Fruit fly (Drosophila melanogaster) whole organism, embryonic: ENCODE measurements around the gene CG6231.

Experiments used
- BtbVII ChIP-seq: fragments of 200-800 bp; sonication (Bioruptor generic); optimal IDR thresholded peaks from 3 replicates; lab custom pipeline; 2017; ENCODE audit warnings: missing biosample characterization, mild to moderate bottlenecking, missing genetic modification characterization
- CG10209 ChIP-seq: fragments of 200-800 bp; sonication (Bioruptor generic); optimal IDR thresholded peaks from 3 replicates; lab custom pipeline; 2017; ENCODE audit warnings: missing biosample characterization, mild to moderate bottlenecking, missing genetic modification characterization, missing genetic modification reagents
- CG10321 ChIP-seq: fragments of 200-800 bp; sonication (Bioruptor generic); IDR thresholded peaks from 2 replicates; pipeline ENCODE4 v1.3.6; 2022; ENCODE audit warnings: missing biosample characterization, missing genetic modification characterization
- CG10366 ChIP-seq: fragments of 200-800 bp; sonication (Bioruptor generic); IDR thresholded peaks from 2 replicates; pipeline ENCODE4 v1.3.6; 2022; ENCODE audit warnings: missing biosample characterization, missing genetic modification characterization
- CG11504 ChIP-seq: fragments of 200-800 bp; sonication (Bioruptor generic); optimal IDR thresholded peaks from 3 replicates; lab custom pipeline; 2019; ENCODE audit warnings: missing biosample characterization, mild to moderate bottlenecking, missing genetic modification characterization, moderate library complexity
- CG12942 ChIP-seq: fragments of 200-800 bp; sonication (Bioruptor generic); optimal IDR thresholded peaks from 3 replicates; lab custom pipeline; 2016; ENCODE audit warnings: missing biosample characterization, missing genetic modification characterization
- CG13424 ChIP-seq: fragments of 200-800 bp; sonication (Bioruptor generic); optimal IDR thresholded peaks from 2 replicates; lab custom pipeline; 2019; ENCODE audit warnings: missing biosample characterization, mild to moderate bottlenecking, missing genetic modification characterization, moderate library complexity
- CG14014 ChIP-seq: fragments of 200-800 bp; sonication (Bioruptor generic); IDR thresholded peaks from 2 replicates; pipeline ENCODE4 v1.3.6; 2022; ENCODE audit warnings: missing biosample characterization, missing genetic modification characterization
- CG17829 ChIP-seq: fragments of 200-800 bp; optimal IDR thresholded peaks from 2 replicates; lab custom pipeline; 2019; ENCODE audit warnings: missing biosample characterization, mild to moderate bottlenecking, missing genetic modification characterization, moderate library complexity
- CG2199 ChIP-seq: fragments of 200-800 bp; sonication (Bioruptor generic); IDR thresholded peaks from 3 replicates; pipeline ENCODE4 v1.3.6; 2022; ENCODE audit warnings: missing biosample characterization, missing genetic modification characterization
- CG31224 ChIP-seq: fragments of 200-800 bp; sonication (Bioruptor generic); IDR thresholded peaks from 2 replicates; pipeline ENCODE4 v1.3.6; 2022; ENCODE audit warnings: missing biosample characterization, missing genetic modification characterization
- CG3281 ChIP-seq: fragments of 200-800 bp; sonication (Bioruptor generic); optimal IDR thresholded peaks from 3 replicates; lab custom pipeline; 2017; ENCODE audit warnings: missing biosample characterization, mild to moderate bottlenecking, missing genetic modification characterization
- CG33557 ChIP-seq: fragments of 200-800 bp; sonication (Bioruptor generic); optimal IDR thresholded peaks from 2 replicates; lab custom pipeline; 2019; ENCODE audit warnings: missing biosample characterization, mild to moderate bottlenecking, missing genetic modification characterization, moderate library complexity
- CG3407 ChIP-seq: fragments of 200-800 bp; sonication (Bioruptor generic); optimal IDR thresholded peaks from 2 replicates; lab custom pipeline; 2018; ENCODE audit warnings: missing biosample characterization, mild to moderate bottlenecking, missing genetic modification characterization
- CG42726 ChIP-seq: fragments of 200-800 bp; sonication (Bioruptor generic); IDR thresholded peaks from 2 replicates; pipeline ENCODE4 v1.3.6; 2022; ENCODE audit warnings: missing biosample characterization, missing genetic modification characterization; ENCODE audit not compliant: partially characterized antibody
- CG7963 ChIP-seq: fragments of 200-800 bp; sonication (Bioruptor generic); IDR thresholded peaks from 3 replicates; pipeline ENCODE4 v1.3.6; 2022; ENCODE audit warnings: missing biosample characterization, missing genetic modification characterization; ENCODE audit not compliant: partially characterized antibody
- CG8290 ChIP-seq, 3 experiments: fragments of 200-800 bp; sonication (Bioruptor generic); optimal IDR thresholded peaks; 2 replicates each; lab custom pipeline; 2016 to 2019; ENCODE audit warnings: missing biosample characterization in 3 of 3, missing genetic modification characterization in 3 of 3, mild to moderate bottlenecking in 2 of 3, moderate library complexity in 1 of 3
- CG9727 ChIP-seq: fragments of 200-800 bp; sonication (Bioruptor generic); optimal IDR thresholded peaks from 3 replicates; lab custom pipeline; 2017; ENCODE audit warnings: missing biosample characterization, mild to moderate bottlenecking, missing genetic modification characterization
- CHES-1-like ChIP-seq: fragments of 200-800 bp; sonication (Bioruptor generic); optimal IDR thresholded peaks from 2 replicates; lab custom pipeline; 2016; ENCODE audit warnings: missing biosample characterization, missing genetic modification characterization
- Doc3 ChIP-seq: fragments of 200-800 bp; sonication (Bioruptor generic); IDR thresholded peaks from 3 replicates; pipeline ENCODE4 v1.3.6; 2022; ENCODE audit warnings: missing biosample characterization, missing genetic modification characterization; ENCODE audit not compliant: partially characterized antibody
- HHEX ChIP-seq: fragments of 200-800 bp; sonication (Bioruptor generic); optimal IDR thresholded peaks from 3 replicates; lab custom pipeline; 2017; ENCODE audit warnings: missing biosample characterization, mild to moderate bottlenecking, missing genetic modification characterization, missing genetic modification reagents
- HLH4C ChIP-seq: fragments of 200-800 bp; sonication (Bioruptor generic); IDR thresholded peaks from 3 replicates; pipeline ENCODE4 v1.3.6; 2022; ENCODE audit warnings: missing biosample characterization, missing genetic modification characterization; ENCODE audit not compliant: partially characterized antibody
- HLH54F ChIP-seq: fragments of 200-800 bp; sonication (Bioruptor generic); optimal IDR thresholded peaks from 3 replicates; lab custom pipeline; 2016; ENCODE audit warnings: missing biosample characterization, missing genetic modification characterization
- NC2β ChIP-seq: fragments of 200-800 bp; sonication (Bioruptor generic); optimal IDR thresholded peaks from 2 replicates; lab custom pipeline; 2016; ENCODE audit warnings: missing biosample characterization, missing genetic modification characterization
- Six4 ChIP-seq: fragments of 200-800 bp; sonication (Bioruptor generic); optimal IDR thresholded peaks from 2 replicates; lab custom pipeline; 2016; ENCODE audit warnings: missing biosample characterization, missing genetic modification characterization
- ab ChIP-seq: fragments of 200-800 bp; sonication (Bioruptor generic); optimal IDR thresholded peaks from 2 replicates; lab custom pipeline; 2016; ENCODE audit warnings: missing biosample characterization, missing genetic modification characterization
- br ChIP-seq: fragments of >200 bp; optimal IDR thresholded peaks from 2 replicates; lab custom pipeline; 2017
- bsh ChIP-seq, 2 experiments: fragments of 200-800 bp; sonication (Bioruptor generic); optimal IDR thresholded peaks; 2 replicates each; lab custom pipeline; 2017 to 2018; ENCODE audit warnings: mild to moderate bottlenecking in 2 of 2, missing biosample characterization in 2 of 2, missing genetic modification characterization in 2 of 2, moderate library complexity in 1 of 2
- btn ChIP-seq: fragments of 200-800 bp; sonication (Bioruptor generic); optimal IDR thresholded peaks from 2 replicates; lab custom pipeline; 2016; ENCODE audit warnings: missing biosample characterization, missing genetic modification characterization
- cas ChIP-seq: fragments of 200-800 bp; sonication (Bioruptor generic); IDR thresholded peaks from 2 replicates; pipeline ENCODE4 v1.3.6; 2022; ENCODE audit warnings: missing biosample characterization, missing genetic modification characterization
- fu2 ChIP-seq: fragments of 200-800 bp; sonication (Bioruptor generic); optimal IDR thresholded peaks from 2 replicates; lab custom pipeline; 2016; ENCODE audit warnings: missing biosample characterization, missing genetic modification characterization
- grau ChIP-seq: fragments of 200-800 bp; optimal IDR thresholded peaks from 3 replicates; lab custom pipeline; 2019; ENCODE audit warnings: missing biosample characterization, mild to moderate bottlenecking, missing genetic modification characterization, moderate library complexity
- gro ChIP-seq: fragments of 200-800 bp; sonication (Bioruptor generic); optimal IDR thresholded peaks from 2 replicates; lab custom pipeline; 2016; ENCODE audit warnings: missing biosample characterization, missing genetic modification characterization
- gsb ChIP-seq: fragments of 200-800 bp; sonication (Bioruptor generic); IDR thresholded peaks from 2 replicates; pipeline ENCODE4 v1.3.6; 2022; ENCODE audit warnings: missing biosample characterization, missing genetic modification characterization
- gsb-n ChIP-seq: fragments of 200-800 bp; sonication (Bioruptor generic); optimal IDR thresholded peaks from 3 replicates; lab custom pipeline; 2018; ENCODE audit warnings: missing biosample characterization, mild to moderate bottlenecking, missing genetic modification characterization
- ham ChIP-seq: fragments of 200-800 bp; sonication (Bioruptor generic); IDR thresholded peaks from 2 replicates; pipeline ENCODE4 v1.3.6; 2022; ENCODE audit warnings: missing biosample characterization, missing genetic modification characterization
- kah ChIP-seq: fragments of 200-800 bp; sonication (Bioruptor generic); optimal IDR thresholded peaks from 2 replicates; lab custom pipeline; 2018; ENCODE audit warnings: missing biosample characterization, mild to moderate bottlenecking, missing genetic modification characterization
- lov ChIP-seq, 2 experiments: fragments of 200-800 bp in 1 of 2; fragments of >200 bp in 1 of 2; sonication (Bioruptor generic) in 1 of 2; IDR thresholded peaks in 1 of 2; optimal IDR thresholded peaks in 1 of 2; 2 replicates in 1 of 2; 3 replicates in 1 of 2; pipeline versions ENCODE4 v1.3.6 to Lab custom; 2017 to 2022; ENCODE audit warnings: missing biosample characterization in 1 of 2, missing genetic modification characterization in 1 of 2
- maf-S ChIP-seq: fragments of 200-800 bp; sonication (Bioruptor generic); optimal IDR thresholded peaks from 2 replicates; lab custom pipeline; 2016; ENCODE audit warnings: missing biosample characterization, missing genetic modification characterization
- mirr ChIP-seq: fragments of 200-800 bp; sonication (Bioruptor generic); optimal IDR thresholded peaks from 3 replicates; lab custom pipeline; 2018; ENCODE audit warnings: missing biosample characterization, mild to moderate bottlenecking, missing genetic modification characterization
- pb ChIP-seq: fragments of 200-800 bp; sonication (Bioruptor generic); optimal IDR thresholded peaks from 3 replicates; lab custom pipeline; 2016; ENCODE audit warnings: missing biosample characterization, missing genetic modification characterization
- prd ChIP-seq, 3 experiments: fragments of >200 bp in 2 of 3; fragments of 200-800 bp in 1 of 3; sonication (Bioruptor generic) in 1 of 3; optimal IDR thresholded peaks in 2 of 3; IDR thresholded peaks in 1 of 3; 2 replicates in 2 of 3; 3 replicates in 1 of 3; pipeline versions ENCODE4 v1.3.6 to Lab custom; 2017 to 2022; ENCODE audit warnings: missing biosample characterization in 1 of 3, missing genetic modification characterization in 1 of 3
- schlank ChIP-seq: fragments of 200-800 bp; sonication (Bioruptor generic); optimal IDR thresholded peaks from 2 replicates; lab custom pipeline; 2018; ENCODE audit warnings: missing biosample characterization, mild to moderate bottlenecking, missing genetic modification characterization
- shn ChIP-seq: fragments of 200-800 bp; sonication (Bioruptor generic); optimal IDR thresholded peaks from 3 replicates; lab custom pipeline; 2016; ENCODE audit warnings: missing biosample characterization, missing genetic modification characterization
- sisA ChIP-seq: fragments of 200-800 bp; sonication (Bioruptor generic); IDR thresholded peaks from 2 replicates; pipeline ENCODE4 v1.3.6; 2022; ENCODE audit warnings: missing biosample characterization, missing genetic modification characterization
- tgo ChIP-seq: fragments of 200-800 bp; sonication (Bioruptor generic); IDR thresholded peaks from 3 replicates; pipeline ENCODE4 v1.3.6; 2022; ENCODE audit warnings: missing biosample characterization, missing genetic modification characterization
- toy ChIP-seq: fragments of 200-800 bp; sonication (Bioruptor generic); IDR thresholded peaks from 2 replicates; pipeline ENCODE4 v1.3.6; 2022; ENCODE audit warnings: missing biosample characterization, missing genetic modification characterization
- z ChIP-seq: fragments of 200-800 bp; sonication (Bioruptor generic); IDR thresholded peaks from 3 replicates; pipeline ENCODE4 v1.3.6; 2022; ENCODE audit warnings: missing biosample characterization, missing genetic modification characterization

Gene CG6231

dm6 chr3R:19671223-19671991 lies 38.9 kb upstream of the CG6231 start, which contains the start of gene Naam (continued):
- TF ChIP-seq sisA (peak; percentile 58), Doc3 (GFP tag; lab: Robert Waterston, UW) (no peak), kah (GFP tag; lab: Kevin White, UChicago) (no peak), maf-S (GFP tag; lab: Kevin White, UChicago) (peak; percentile 62), gsb-n (tag; lab: Kevin White, UChicago) (peak; percentile 23), CG33557 (no peak), br (lab: Kevin White, UChicago) (no peak), CG10321 (GFP tag; lab: Robert Waterston, UW) (no peak; the same call in 1 of the 2 replicates), CG12942 (GFP tag; lab: Kevin White, UChicago) (peak; percentile 54), CG31224 (peak; percentile 58), CG3407 (GFP tag; lab: Kevin White, UChicago) (peak; percentile 14), CG8290 (GFP tag; optimal IDR thresholded peaks at IDR 0.05; lab: Kevin White, UChicago) (no peak), CG8290 (tag; optimal IDR thresholded peaks at IDR 0.05; lab: Kevin White, UChicago) (peak in 1 of 2 experiments; percentile 87), CG9727 (GFP tag; lab: Kevin White, UChicago) (peak; percentile 44), gsb (peak; percentile 38; the same call in 1 of the 2 replicates), CG7963 (GFP tag; lab: Robert Waterston, UW) (no peak), CG14014 (peak; percentile 80), HHEX (GFP tag; lab: Kevin White, UChicago) (peak; percentile 68), shn (GFP tag; lab: Kevin White, UChicago) (peak; percentile 73), CG10209 (GFP tag; lab: Kevin White, UChicago) (peak; percentile 69), BtbVII (GFP tag; lab: Kevin White, UChicago) (peak; percentile 38), ham (GFP tag; lab: Robert Waterston, UW) (no peak), CG3281 (GFP tag; lab: Kevin White, UChicago) (peak; percentile 83), toy (GFP tag; lab: Robert Waterston, UW) (no peak), bsh (GFP tag; optimal IDR thresholded peaks at IDR 0.05; lab: Kevin White, UChicago) (peak in 1 of 2 experiments; percentile 81), cas (GFP tag; lab: Robert Waterston, UW) (0 out of 2 replicates have a peak, but pooled peaks have one; percentile 33), ab (peak; percentile 8), CG10366 (GFP tag; lab: Robert Waterston, UW) (peak; percentile 71), z (GFP tag; lab: Robert Waterston, UW) (no peak), CG13424 (tag; lab: Kevin White, UChicago) (peak; percentile 70), CG11504 (tag; lab: Kevin White, UChicago) (peak; percentile 76), grau (peak; percentile 75), mirr (GFP tag; lab: Kevin White, UChicago) (peak; percentile 52), schlank (tag; lab: Kevin White, UChicago) (peak; percentile 70), NC2β (GFP tag; lab: Kevin White, UChicago) (peak; percentile 42), tgo (GFP tag; lab: Robert Waterston, UW) (peak; percentile 76), CG2199 (no peak), CHES-1-like (peak; percentile 79), prd (optimal IDR thresholded peaks at IDR 0.05; lab: Kevin White, UChicago) (no peak), prd (GFP tag; IDR thresholded peaks at IDR 0.05; lab: Robert Waterston, UW) (peak; percentile 70), pb (GFP tag; lab: Kevin White, UChicago) (peak; percentile 77), gro (GFP tag; lab: Kevin White, UChicago) (peak; percentile 88), CG17829 (peak; percentile 74), Six4 (GFP tag; lab: Kevin White, UChicago) (peak; percentile 71), CG42726 (no peak), HLH54F (GFP tag; lab: Kevin White, UChicago) (peak; percentile 80), fu2 (peak; percentile 74), HLH4C (GFP tag; lab: Robert Waterston, UW) (no peak), lov (optimal IDR thresholded peaks at IDR 0.05; lab: Kevin White, UChicago) (no peak), lov (GFP tag; IDR thresholded peaks at IDR 0.05; lab: Robert Waterston, UW) (peak; percentile 70; the same call in 2 of the 3 replicates), btn (GFP tag; lab: Kevin White, UChicago) (no peak)
